Fruit fly (Drosophila melanogaster) whole organism: ENCODE measurements around the gene CG7214.

ENCODE experiments used
- CG8478 ChIP-seq: fragments of >200 bp; optimal IDR thresholded peaks from 2 replicates; lab custom pipeline; 2018; ENCODE audit warnings: inconsistent platforms
- Dll ChIP-seq: fragments of >200 bp; optimal IDR thresholded peaks from 2 replicates; lab custom pipeline; 2017
- EcR ChIP-seq, 2 experiments: fragments of >200 bp; optimal IDR thresholded peaks; 2 replicates each; lab custom pipeline; 2017; ENCODE audit warnings: missing biosample characterization in 2 of 2, missing genetic modification characterization in 2 of 2, missing genetic modification reagents in 2 of 2
- pan ChIP-seq: fragments of >200 bp; optimal IDR thresholded peaks from 2 replicates; lab custom pipeline; 2017
- psq ChIP-seq: fragments of >200 bp; optimal IDR thresholded peaks from 2 replicates; lab custom pipeline; 2017
- usp ChIP-seq: fragments of >200 bp; optimal IDR thresholded peaks from 2 replicates; lab custom pipeline; 2017; ENCODE audit warnings: missing biosample characterization, missing genetic modification characterization, mixed read lengths

CG7214 gene

dm6 chr2L:7744739-7745138 is at the start of gene CG7214:
Gene CG7214, minus strand, starts transcription at chr2L:7744839.
- no peak for TF ChIP-seq psq (lab: Kevin White, UChicago)
- no peak for TF ChIP-seq Dll (lab: Kevin White, UChicago)
- TF ChIP-seq pan (lab: Kevin White, UChicago), result no peak
- no peak for TF ChIP-seq usp
- no peak for TF ChIP-seq CG8478 (lab: Kevin White, UChicago)
- no peak for TF ChIP-seq EcR (GFP tag; optimal IDR thresholded peaks at IDR 0.05; lab: Kevin White, UChicago)

- TF ChIP-seq EcR (GFP tag; optimal IDR thresholded peaks at IDR 0.05; lab: Kevin White, UChicago) (no peak), psq (lab: Kevin White, UChicago) (no peak), Dll (lab: Kevin White, UChicago) (no peak), pan (lab: Kevin White, UChicago) (no peak), usp (no peak), CG8478 (lab: Kevin White, UChicago) (no peak)
Observed at dm6 chr2L:7791356-7791738, 46.7 kb upstream of the CG7214 start.

- TF ChIP-seq Dll (lab: Kevin White, UChicago) (no peak), pan (lab: Kevin White, UChicago) (no peak), CG8478 (lab: Kevin White, UChicago) (no peak), EcR (GFP tag; optimal IDR thresholded peaks at IDR 0.05; lab: Kevin White, UChicago) (no peak), psq (lab: Kevin White, UChicago) (no peak), usp (no peak)
Observed at dm6 chr2L:7790448-7791355, 46.1 kb upstream of the CG7214 start, which contains the start of gene CG7149. Gene CG7149, minus strand, starts transcription at chr2L:7790557.

- TF ChIP-seq CG8478 (lab: Kevin White, UChicago), result no peak
- no peak for TF ChIP-seq usp
- TF ChIP-seq Dll (lab: Kevin White, UChicago), result no peak
- no peak for TF ChIP-seq pan (lab: Kevin White, UChicago)
- no peak for TF ChIP-seq psq (lab: Kevin White, UChicago)
- no peak for TF ChIP-seq EcR (GFP tag; optimal IDR thresholded peaks at IDR 0.05; lab: Kevin White, UChicago)
Observed at dm6 chr2L:7790081-7790447, 45.4 kb upstream of the CG7214 start.

DNA sequence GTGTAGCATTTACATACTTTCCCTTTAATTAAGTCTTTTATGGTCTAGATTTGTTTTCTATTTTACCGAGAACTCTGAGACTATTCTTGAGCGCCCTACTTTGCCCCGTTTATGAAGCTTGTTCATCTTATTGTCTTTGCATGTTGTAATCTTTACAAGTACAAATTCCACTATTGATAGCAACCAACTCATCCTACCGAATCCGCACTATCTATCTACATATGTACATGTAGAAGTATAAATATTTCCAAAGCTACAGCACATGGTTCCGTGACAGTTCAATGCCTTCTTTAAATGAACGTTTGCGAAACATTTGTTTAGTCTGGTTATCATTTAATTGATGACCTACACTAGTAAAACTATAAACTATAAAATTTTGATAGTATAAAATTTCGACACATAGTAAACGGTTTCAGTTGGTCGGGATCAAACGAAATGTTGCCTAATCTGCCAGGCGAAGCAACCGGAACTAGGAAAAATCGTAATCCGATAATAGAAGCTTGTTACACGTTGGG is 44.4 kb upstream of the CG7214 start:
- TF ChIP-seq usp (no peak), EcR (GFP tag; optimal IDR thresholded peaks at IDR 0.05; lab: Kevin White, UChicago) (no peak), CG8478 (lab: Kevin White, UChicago) (no peak), pan (lab: Kevin White, UChicago) (no peak), psq (lab: Kevin White, UChicago) (no peak), Dll (lab: Kevin White, UChicago) (no peak)

DNA sequence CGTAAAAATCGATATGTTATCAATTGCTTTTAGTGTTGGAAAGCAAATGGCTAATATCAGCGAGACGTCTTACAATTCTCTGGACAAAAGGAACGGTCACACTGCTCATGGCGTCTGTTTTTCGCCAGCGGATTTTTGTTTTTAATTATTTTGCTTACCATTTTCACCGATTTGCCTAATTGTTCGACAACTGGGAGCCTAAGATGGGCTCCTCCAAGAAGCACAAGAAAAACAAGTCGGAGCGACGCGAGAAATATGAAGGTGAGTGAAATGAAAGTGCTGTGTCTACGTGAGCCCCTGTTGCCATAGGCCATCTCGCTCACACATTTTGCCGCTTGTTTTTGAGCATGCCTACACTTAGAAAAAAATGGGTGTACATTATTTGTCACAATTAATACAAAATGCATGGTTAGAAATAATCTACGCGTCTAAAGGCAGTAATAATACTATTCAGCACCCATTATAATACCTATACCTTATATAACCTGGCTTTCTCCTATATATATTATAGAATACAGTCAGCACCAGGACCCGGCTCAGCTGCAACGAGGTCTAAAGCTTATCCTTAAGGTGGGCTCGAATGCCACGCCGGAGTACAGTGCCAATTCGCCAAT is 38.3 kb upstream of the CG7214 start, which contains the start of gene Brd7-9:
Gene Brd7-9 (plus strand): TSS at position 78 of the 614 bp plus-strand sequence.
- TF ChIP-seq usp (no peak), psq (lab: Kevin White, UChicago) (no peak), EcR (GFP tag; optimal IDR thresholded peaks at IDR 0.05; lab: Kevin White, UChicago) (no peak), pan (lab: Kevin White, UChicago) (no peak), Dll (lab: Kevin White, UChicago) (no peak), CG8478 (lab: Kevin White, UChicago) (no peak)

dm6 chr2L:7781165-7781564 is 36.5 kb upstream of the CG7214 start, which contains the start of gene CG7164:
Gene CG7164, plus strand, starts transcription at chr2L:7781465.
- no peak for TF ChIP-seq Dll (lab: Kevin White, UChicago)
- no peak for TF ChIP-seq CG8478 (lab: Kevin White, UChicago)

- TF ChIP-seq pan (lab: Kevin White, UChicago) (no peak), EcR (GFP tag; optimal IDR thresholded peaks at IDR 0.05; lab: Kevin White, UChicago) (no peak), usp (no peak), psq (lab: Kevin White, UChicago) (no peak), Dll (lab: Kevin White, UChicago) (no peak), CG8478 (lab: Kevin White, UChicago) (no peak)
Observed at dm6 chr2L:7779785-7780184, 35.1 kb upstream of the CG7214 start, which contains the start of gene Uro. Gene Uro, plus strand, starts transcription at chr2L:7780085.

- TF ChIP-seq CG8478 (lab: Kevin White, UChicago), result no peak
- no peak for TF ChIP-seq EcR (GFP tag; optimal IDR thresholded peaks at IDR 0.05; lab: Kevin White, UChicago)
- no peak for TF ChIP-seq pan (lab: Kevin White, UChicago)
- TF ChIP-seq usp, result no peak
- no peak for TF ChIP-seq psq (lab: Kevin White, UChicago)
- no peak for TF ChIP-seq Dll (lab: Kevin White, UChicago)
Observed at dm6 chr2L:7777979-7778692, 33.5 kb upstream of the CG7214 start, which contains the start of gene CG7179. Gene CG7179, minus strand, starts transcription at chr2L:7778029.

DNA sequence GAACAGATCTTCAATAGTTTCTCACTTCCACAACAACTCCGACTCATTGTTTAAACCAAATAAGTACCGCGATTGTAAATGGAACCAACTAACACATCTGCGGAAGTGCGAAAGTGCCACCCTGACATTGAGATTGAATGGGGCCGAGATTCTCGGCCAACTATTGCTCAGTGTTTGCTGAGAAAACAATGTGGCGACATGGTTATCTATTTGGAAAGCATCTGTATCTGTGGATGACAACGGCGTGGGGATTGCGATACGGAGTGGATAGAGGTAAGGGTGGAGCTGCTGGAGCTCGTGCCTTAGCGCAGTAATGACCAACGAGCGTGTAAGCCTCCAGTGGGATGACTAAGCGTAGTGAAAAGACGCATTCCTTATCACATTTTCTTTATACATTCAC is 30.6 kb upstream of the CG7214 start:
- TF ChIP-seq psq (lab: Kevin White, UChicago), result no peak
- no peak for TF ChIP-seq Dll (lab: Kevin White, UChicago)
- TF ChIP-seq EcR (GFP tag; optimal IDR thresholded peaks at IDR 0.05; lab: Kevin White, UChicago), result no peak
- no peak for TF ChIP-seq pan (lab: Kevin White, UChicago)
- no peak for TF ChIP-seq CG8478 (lab: Kevin White, UChicago)
- TF ChIP-seq usp, result no peak

DNA sequence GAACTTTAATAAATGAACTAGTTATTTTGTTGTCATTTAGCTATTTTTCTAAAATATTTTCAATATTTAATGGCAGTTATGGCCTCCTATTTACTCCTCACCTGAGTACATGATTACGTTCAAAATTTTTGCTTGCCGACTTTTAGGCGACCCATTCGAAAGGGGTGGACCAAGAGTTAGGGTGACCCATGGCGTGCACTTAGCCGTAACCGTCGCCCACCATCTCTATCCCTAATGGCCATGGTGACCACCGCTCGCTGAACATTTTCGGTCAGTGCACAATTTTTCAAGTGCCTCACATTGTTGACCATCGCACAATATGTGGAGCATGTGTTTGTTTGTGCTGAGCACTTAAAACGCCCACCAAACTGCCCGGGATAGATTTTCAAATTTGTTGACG is 27.3 kb upstream of the CG7214 start:
- TF ChIP-seq usp (no peak), CG8478 (lab: Kevin White, UChicago) (no peak), psq (lab: Kevin White, UChicago) (no peak), EcR (GFP tag; optimal IDR thresholded peaks at IDR 0.05; lab: Kevin White, UChicago) (no peak), Dll (lab: Kevin White, UChicago) (no peak), pan (lab: Kevin White, UChicago) (no peak)
